Fruit fly (Drosophila melanogaster): Measurements from ENCODE around the gene swa.

Gene swa

dm6 chrX:6343323-6343722 is 22.2 kb downstream of the swa start (continued):
- peak; percentile 26 for TF ChIP-seq CG3919 (GFP tag; optimal IDR thresholded peaks at IDR 0.05)
- no peak for TF ChIP-seq fd59A (GFP tag; optimal IDR thresholded peaks at IDR 0.05)
- TF ChIP-seq CG6808 (GFP tag; optimal IDR thresholded peaks at IDR 0.05), result no peak
- peak; percentile 50 for TF ChIP-seq OdsH (GFP tag; optimal IDR thresholded peaks at IDR 0.05)
- TF ChIP-seq CG8119 (GFP tag; IDR thresholded peaks at IDR 0.05), result 0 out of 3 replicates have a peak, but pooled peaks have one; percentile 27
- no peak for TF ChIP-seq Gug (GFP tag; IDR thresholded peaks at IDR 0.05)
- peak; percentile 14 for TF ChIP-seq vri (GFP tag; optimal IDR thresholded peaks at IDR 0.05)
- no peak for TF ChIP-seq net (GFP tag; optimal IDR thresholded peaks at IDR 0.05)
- no peak for TF ChIP-seq dsx (GFP tag; optimal IDR thresholded peaks at IDR 0.05; ENCODE audit: poor library complexity, severe bottlenecking)
- no peak for TF ChIP-seq Hr4 (GFP tag; optimal IDR thresholded peaks at IDR 0.05)
- peak; percentile 13 for TF ChIP-seq lz (GFP tag; optimal IDR thresholded peaks at IDR 0.05)
- TF ChIP-seq CG11902 (GFP tag; optimal IDR thresholded peaks at IDR 0.05), result no peak
- no peak for TF ChIP-seq fkh (GFP tag; optimal IDR thresholded peaks at IDR 0.05)
- peak; percentile 13 for TF ChIP-seq Hr39 (GFP tag; optimal IDR thresholded peaks at IDR 0.05)
- TF ChIP-seq Eip75B (GFP tag; optimal IDR thresholded peaks at IDR 0.05), result no peak
- peak; percentile 33 for TF ChIP-seq pdm3 (GFP tag; optimal IDR thresholded peaks at IDR 0.05)

dm6 chrX:6341678-6342077 is 23.8 kb downstream of the swa start:
- peak; percentile 21 for TF ChIP-seq Blimp-1 (GFP tag; optimal IDR thresholded peaks at IDR 0.05)
- TF ChIP-seq dsx (GFP tag; optimal IDR thresholded peaks at IDR 0.05; ENCODE audit: poor library complexity, severe bottlenecking), result no peak

- TF ChIP-seq Sox15 (GFP tag; optimal IDR thresholded peaks at IDR 0.05) (peak; percentile 75), Eip75B (GFP tag; optimal IDR thresholded peaks at IDR 0.05) (peak; percentile 78), topi (GFP tag; optimal IDR thresholded peaks at IDR 0.05) (peak; percentile 86), CG10669 (GFP tag; optimal IDR thresholded peaks at IDR 0.05) (peak; percentile 84), CG10631 (GFP tag; optimal IDR thresholded peaks at IDR 0.05) (peak; percentile 83), achi (GFP tag; optimal IDR thresholded peaks at IDR 0.05) (peak; percentile 89), CG31627 (GFP tag; optimal IDR thresholded peaks at IDR 0.05) (peak; percentile 75), CG6808 (GFP tag; optimal IDR thresholded peaks at IDR 0.05) (peak; percentile 93), CG6276 (GFP tag; optimal IDR thresholded peaks at IDR 0.05) (peak; percentile 93), CG15336 (GFP tag; IDR thresholded peaks at IDR 0.05) (peak; percentile 86), CG11902 (GFP tag; optimal IDR thresholded peaks at IDR 0.05) (peak; percentile 66), Blimp-1 (GFP tag; optimal IDR thresholded peaks at IDR 0.05) (peak; percentile 56), OdsH (GFP tag; optimal IDR thresholded peaks at IDR 0.05) (peak; percentile 87), fd85E (GFP tag; optimal IDR thresholded peaks at IDR 0.05) (peak; percentile 53), Ets21C (GFP tag; optimal IDR thresholded peaks at IDR 0.05) (peak; percentile 64), fkh (GFP tag; optimal IDR thresholded peaks at IDR 0.05) (peak; percentile 50), fd59A (GFP tag; optimal IDR thresholded peaks at IDR 0.05) (peak; percentile 82), lz (GFP tag; optimal IDR thresholded peaks at IDR 0.05) (peak; percentile 88), CG16779 (tag; optimal IDR thresholded peaks at IDR 0.05) (peak; percentile 87), CG6163 (GFP tag; IDR thresholded peaks at IDR 0.05) (peak; percentile 59), Met (GFP tag; optimal IDR thresholded peaks at IDR 0.05) (peak; percentile 89), CG1621 (tag; optimal IDR thresholded peaks at IDR 0.05) (peak; percentile 69), CG9139 (GFP tag; optimal IDR thresholded peaks at IDR 0.05) (peak; percentile 66), CG8632 (GFP tag; optimal IDR thresholded peaks at IDR 0.05) (peak; percentile 87), CG6792 (GFP tag; optimal IDR thresholded peaks at IDR 0.05) (peak; percentile 81), Eip78C (GFP tag) (peak; percentile 96), CG4318 (GFP tag; optimal IDR thresholded peaks at IDR 0.05) (peak; percentile 90), Lpt (GFP tag; optimal IDR thresholded peaks at IDR 0.05) (peak; percentile 65), spab (GFP tag; optimal IDR thresholded peaks at IDR 0.05) (peak; percentile 83), Sox14 (GFP tag; optimal IDR thresholded peaks at IDR 0.05) (peak; percentile 81), svp (GFP tag) (peak; percentile 92), eg (GFP tag; IDR thresholded peaks at IDR 0.05) (peak; percentile 65; the same call in 2 of the 3 replicates), Eip93F (GFP tag; optimal IDR thresholded peaks at IDR 0.05) (peak; percentile 61), CG32006 (GFP tag; optimal IDR thresholded peaks at IDR 0.05) (peak; percentile 95), Hr38 (GFP tag; optimal IDR thresholded peaks at IDR 0.05) (no peak), Smox (GFP tag; optimal IDR thresholded peaks at IDR 0.05) (peak; percentile 84), cyc (GFP tag; optimal IDR thresholded peaks at IDR 0.05) (peak; percentile 76), Gug (GFP tag; IDR thresholded peaks at IDR 0.05) (peak; percentile 62), esn (GFP tag; optimal IDR thresholded peaks at IDR 0.05) (peak; percentile 91), pdm3 (GFP tag; optimal IDR thresholded peaks at IDR 0.05) (peak; percentile 88)
These were observed 24.9 kb downstream of the swa start for dm6 chrX:6340593-6341068.

All from whole organism, prepupa.